Worm (Caenorhabditis elegans) whole organism, L1 larva: Measurements from ENCODE around the gene him-18.

ENCODE experiments used
- C04F5.9 ChIP-seq: sonication (generic microtip); optimal IDR thresholded peaks from 2 replicates; lab custom pipeline; 2016; ENCODE audit warnings: missing genetic modification characterization, missing compliant biosample characterization
- aha-1 ChIP-seq: fragments of 150-350 bp; optimal IDR thresholded peaks from 2 replicates; lab custom pipeline; 2014; ENCODE audit warnings: missing biosample characterization, missing genetic modification characterization
- alr-1 ChIP-seq: fragments of 200-800 bp; sonication (Bioruptor generic); optimal IDR thresholded peaks from 2 replicates; lab custom pipeline; 2018; ENCODE audit warnings: borderline replicate concordance, mild to moderate bottlenecking, missing genetic modification characterization, missing compliant biosample characterization
- ama-1 ChIP-seq: fragments of 150-350 bp; optimal IDR thresholded peaks from 2 replicates; lab custom pipeline; 2014
- blmp-1 ChIP-seq: fragments of 150-350 bp; optimal IDR thresholded peaks from 2 replicates; lab custom pipeline; 2014; ENCODE audit warnings: missing biosample characterization, missing genetic modification characterization
- ceh-63 ChIP-seq: fragments of 200-800 bp; sonication (Bioruptor generic); optimal IDR thresholded peaks from 2 replicates; lab custom pipeline; 2018; ENCODE audit warnings: mild to moderate bottlenecking, missing genetic modification characterization, missing compliant biosample characterization
- ceh-8 ChIP-seq: fragments of 200-800 bp; sonication (Bioruptor generic); optimal IDR thresholded peaks from 2 replicates; lab custom pipeline; 2018; ENCODE audit warnings: mild to moderate bottlenecking, missing genetic modification characterization, moderate library complexity, missing compliant biosample characterization
- ceh-82 ChIP-seq, 3 experiments: fragments of 150-350 bp in 1 of 3; sonication (generic microtip) in 2 of 3; optimal IDR thresholded peaks; 2 replicates each; lab custom pipeline; 2014 to 2017; ENCODE audit warnings: missing biosample characterization in 3 of 3, missing genetic modification characterization in 3 of 3
- ceh-88 ChIP-seq: fragments of 200-800 bp; sonication (Bioruptor generic); IDR thresholded peaks from 2 replicates; pipeline ENCODE4 v1.3.6; 2022; ENCODE audit warnings: missing genetic modification characterization, missing compliant biosample characterization
- ceh-90 ChIP-seq: sonication (generic microtip); optimal IDR thresholded peaks from 2 replicates; lab custom pipeline; 2016; ENCODE audit warnings: missing genetic modification characterization, missing compliant biosample characterization
- ces-1 ChIP-seq: fragments of 150-350 bp; optimal IDR thresholded peaks from 2 replicates; lab custom pipeline; 2014; ENCODE audit warnings: missing biosample characterization, missing genetic modification reagents, missing genetic modification characterization
- efl-1 ChIP-seq, 4 experiments: fragments of 150-350 bp; optimal IDR thresholded peaks in 3 of 4; peaks in 1 of 4; 1 replicate in 1 of 4; 2 replicates in 3 of 4; lab custom pipeline; 2014; ENCODE audit warnings: missing biosample characterization in 2 of 4, missing genetic modification characterization in 2 of 4, missing genetic modification reagents in 2 of 4
- efl-3 ChIP-seq: fragments of 200-800 bp; sonication (Bioruptor generic); optimal IDR thresholded peaks from 2 replicates; lab custom pipeline; 2018; ENCODE audit warnings: mild to moderate bottlenecking, missing genetic modification characterization, missing compliant biosample characterization
- egl-27 ChIP-seq, 2 experiments: fragments of 150-350 bp in 1 of 2; sonication (generic microtip); optimal IDR thresholded peaks; 3 replicates each; lab custom pipeline; 2017 to 2018; ENCODE audit warnings: missing biosample characterization in 2 of 2, missing genetic modification characterization in 2 of 2, missing genetic modification reagents in 2 of 2
- elt-2 ChIP-seq: sonication (generic microtip); optimal IDR thresholded peaks from 2 replicates; lab custom pipeline; 2016; ENCODE audit warnings: missing genetic modification characterization, mild to moderate bottlenecking, inconsistent platforms, missing compliant biosample characterization, missing genetic modification reagents
- fkh-8 ChIP-seq: sonication (generic microtip); optimal IDR thresholded peaks from 2 replicates; lab custom pipeline; 2016; ENCODE audit warnings: mild to moderate bottlenecking, missing genetic modification characterization, missing compliant biosample characterization
- fos-1 ChIP-seq: fragments of 150-350 bp; optimal IDR thresholded peaks from 2 replicates; lab custom pipeline; 2014; ENCODE audit warnings: missing biosample characterization, missing genetic modification characterization
- irx-1 ChIP-seq: sonication (generic microtip); optimal IDR thresholded peaks from 2 replicates; lab custom pipeline; 2016; ENCODE audit warnings: missing genetic modification characterization, missing compliant biosample characterization
- lin-14 ChIP-seq: fragments of 200-800 bp; sonication (Bioruptor generic); optimal IDR thresholded peaks from 2 replicates; lab custom pipeline; 2018; ENCODE audit warnings: mild to moderate bottlenecking, missing genetic modification characterization, moderate library complexity, missing compliant biosample characterization
- lin-15B ChIP-seq: fragments of 150-350 bp; sonication (generic microtip); optimal IDR thresholded peaks from 3 replicates; lab custom pipeline; 2014; ENCODE audit warnings: missing biosample characterization, missing genetic modification characterization
- lin-35 ChIP-seq, 2 experiments: fragments of 150-350 bp; optimal IDR thresholded peaks; 2 replicates each; lab custom pipeline; 2014; ENCODE audit warnings: missing biosample characterization in 2 of 2, missing genetic modification characterization in 2 of 2, missing genetic modification reagents in 2 of 2
- lin-39 ChIP-seq: fragments of 150-350 bp; optimal IDR thresholded peaks from 2 replicates; lab custom pipeline; 2014; ENCODE audit warnings: missing biosample characterization, missing genetic modification reagents, missing genetic modification characterization
- lir-3 ChIP-seq: sonication (generic microtip); optimal IDR thresholded peaks from 2 replicates; lab custom pipeline; 2016; ENCODE audit warnings: mild to moderate bottlenecking, missing genetic modification characterization, moderate library complexity, missing compliant biosample characterization; ENCODE audit not compliant: poor library complexity
- mdl-1 ChIP-seq, 2 experiments: fragments of 150-350 bp; optimal IDR thresholded peaks; 2 replicates each; lab custom pipeline; 2014 to 2017; ENCODE audit warnings: missing biosample characterization in 2 of 2, missing genetic modification characterization in 2 of 2, inconsistent platforms in 1 of 2
- mef-2 ChIP-seq: fragments of 150-350 bp; optimal IDR thresholded peaks from 2 replicates; lab custom pipeline; 2014; ENCODE audit warnings: missing biosample characterization, missing genetic modification characterization
- mep-1 ChIP-seq: fragments of 150-350 bp; optimal IDR thresholded peaks from 2 replicates; lab custom pipeline; 2014; ENCODE audit warnings: missing biosample characterization, missing genetic modification characterization
- nhr-19 ChIP-seq: fragments of 200-800 bp; sonication (Bioruptor generic); conservative IDR thresholded peaks from 2 replicates; pipeline ENCODE4 v1.3.6; 2022; ENCODE audit warnings: missing genetic modification characterization, missing compliant biosample characterization
- nhr-71 ChIP-seq: sonication (generic microtip); optimal IDR thresholded peaks from 2 replicates; lab custom pipeline; 2016; ENCODE audit warnings: mild to moderate bottlenecking, missing genetic modification characterization, moderate library complexity, missing compliant biosample characterization
- nhr-90 ChIP-seq: sonication (generic microtip); optimal IDR thresholded peaks from 2 replicates; lab custom pipeline; 2016; ENCODE audit warnings: mild to moderate bottlenecking, missing genetic modification characterization, missing compliant biosample characterization; ENCODE audit not compliant: poor library complexity
- pax-3 ChIP-seq: fragments of 200-800 bp; sonication (Bioruptor generic); optimal IDR thresholded peaks from 2 replicates; lab custom pipeline; 2018; ENCODE audit warnings: mild to moderate bottlenecking, missing genetic modification characterization, moderate library complexity, missing compliant biosample characterization
- pqm-1 ChIP-seq: sonication (generic microtip); optimal IDR thresholded peaks from 3 replicates; lab custom pipeline; 2017; ENCODE audit warnings: missing biosample characterization, missing genetic modification characterization
- skn-1 ChIP-seq: fragments of 150-350 bp; optimal IDR thresholded peaks from 2 replicates; lab custom pipeline; 2014; ENCODE audit warnings: missing biosample characterization, missing genetic modification characterization
- snpc-4 ChIP-seq: fragments of 150-350 bp; optimal IDR thresholded peaks from 2 replicates; lab custom pipeline; 2014; ENCODE audit warnings: missing biosample characterization, missing genetic modification characterization
- sox-4 ChIP-seq: sonication (generic microtip); optimal IDR thresholded peaks from 2 replicates; lab custom pipeline; 2016; ENCODE audit warnings: missing genetic modification characterization, missing compliant biosample characterization
- sptf-1 ChIP-seq: fragments of 150-350 bp; optimal IDR thresholded peaks from 2 replicates; lab custom pipeline; 2014; ENCODE audit warnings: missing biosample characterization, missing genetic modification characterization
- swsn-7 ChIP-seq: sonication (generic microtip); optimal IDR thresholded peaks from 2 replicates; lab custom pipeline; 2016; ENCODE audit warnings: missing genetic modification characterization, missing compliant biosample characterization
- tbx-2 ChIP-seq: sonication (generic microtip); optimal IDR thresholded peaks from 2 replicates; lab custom pipeline; 2016; ENCODE audit warnings: missing genetic modification characterization, missing compliant biosample characterization
- unc-130 ChIP-seq: fragments of 150-350 bp; optimal IDR thresholded peaks from 2 replicates; lab custom pipeline; 2017; ENCODE audit warnings: missing biosample characterization, missing genetic modification characterization, inconsistent platforms
- unc-86 ChIP-seq: sonication (generic microtip); optimal IDR thresholded peaks from 2 replicates; lab custom pipeline; 2016; ENCODE audit warnings: missing genetic modification characterization, missing compliant biosample characterization
- unc-98 ChIP-seq: fragments of 200-800 bp; sonication (Bioruptor generic); IDR thresholded peaks from 2 replicates; pipeline ENCODE4 v1.3.6; 2022; ENCODE audit warnings: missing genetic modification characterization, missing compliant biosample characterization
- vab-15 ChIP-seq: sonication (generic microtip); optimal IDR thresholded peaks from 2 replicates; lab custom pipeline; 2017; ENCODE audit warnings: missing genotype, mild to moderate bottlenecking, missing genetic modification characterization, missing compliant biosample characterization
- zip-4 ChIP-seq: fragments of 200-800 bp; sonication (Bioruptor generic); optimal IDR thresholded peaks from 2 replicates; lab custom pipeline; 2018; ENCODE audit warnings: mild to moderate bottlenecking, missing genetic modification characterization, moderate library complexity, missing compliant biosample characterization
- ztf-11 ChIP-seq, 2 experiments: sonication (generic microtip); optimal IDR thresholded peaks; 2 replicates each; lab custom pipeline; 2016 to 2017; ENCODE audit warnings: missing genetic modification characterization in 2 of 2, missing biosample characterization in 1 of 2, missing compliant biosample characterization in 1 of 2
- ztf-4 ChIP-seq: fragments of 150-350 bp; optimal IDR thresholded peaks from 2 replicates; lab custom pipeline; 2014; ENCODE audit warnings: missing biosample characterization, missing genetic modification characterization

him-18 gene

ce11 chrIII:4677466-4677865 lies 37.5 kb downstream of the him-18 start, which contains the start of gene srg-10:
srg-10 (plus strand) TSS chrIII:4677766.
- TF ChIP-seq ztf-11 (tag; optimal IDR thresholded peaks at IDR 0.05; lab: Kevin White, UChicago) = no peak
- no peak for TF ChIP-seq lir-3 (tag; lab: Kevin White, UChicago)
- no peak for TF ChIP-seq tbx-2
- no peak for TF ChIP-seq unc-130 (tag; lab: Kevin White, UChicago)
- no peak for TF ChIP-seq zip-4 (GFP tag; lab: Kevin White, UChicago)
- no peak for TF ChIP-seq fos-1
- no peak for TF ChIP-seq aha-1 (tag; lab: Kevin White, UChicago)
- no peak for TF ChIP-seq lin-39 (tag; lab: Kevin White, UChicago)
- no peak for TF ChIP-seq egl-27 (tag; optimal IDR thresholded peaks at IDR 0.05; lab: Kevin White, UChicago)
- TF ChIP-seq unc-98 (GFP tag; lab: Robert Waterston, UW) = no peak
- TF ChIP-seq ceh-90 (tag; lab: Kevin White, UChicago) = no peak
- TF ChIP-seq elt-2 (tag; lab: Kevin White, UChicago) = no peak
- TF ChIP-seq ama-1 (lab: Kevin White, UChicago) = no peak
- TF ChIP-seq vab-15 (tag; lab: Kevin White, UChicago) = no peak
- no peak for TF ChIP-seq nhr-71
- no peak for TF ChIP-seq mdl-1 (tag; optimal IDR thresholded peaks at IDR 0.05; lab: Kevin White, UChicago)
- TF ChIP-seq ztf-4 (tag; lab: Kevin White, UChicago) = no peak
- no peak for TF ChIP-seq blmp-1
- TF ChIP-seq, all 84 proteins: peak for 0

- TF ChIP-seq ceh-82 (tag; optimal IDR thresholded peaks at IDR 0.05; lab: Kevin White, UChicago) (no peak), efl-1 (optimal IDR thresholded peaks at IDR 0.05; lab: Kevin White, UChicago) (no peak), efl-1 (GFP tag; optimal IDR thresholded peaks at IDR 0.05 in 1 of 2; lab: Kevin White, UChicago) (no peak), C04F5.9 (tag; lab: Kevin White, UChicago) (no peak), egl-27 (tag; optimal IDR thresholded peaks at IDR 0.05; lab: Kevin White, UChicago) (no peak), irx-1 (tag; lab: Kevin White, UChicago) (no peak), nhr-19 (GFP tag; lab: Robert Waterston, UW) (no peak), snpc-4 (no peak), efl-3 (GFP tag; lab: Kevin White, UChicago) (no peak), ceh-63 (no peak), pax-3 (tag; lab: Kevin White, UChicago) (no peak), swsn-7 (no peak), mep-1 (tag; lab: Kevin White, UChicago) (no peak), nhr-71 (no peak), ztf-11 (tag; optimal IDR thresholded peaks at IDR 0.05; lab: Kevin White, UChicago) (no peak), nhr-90 (tag; lab: Kevin White, UChicago) (no peak), lin-15B (tag; lab: Kevin White, UChicago) (no peak), ces-1 (GFP tag; lab: Kevin White, UChicago) (no peak)
These were observed 43.0 kb downstream of the him-18 start, which contains the start of gene srg-13 for ce11 chrIII:4671949-4672348. srg-13 (plus strand) TSS chrIII:4672249.

DNA sequence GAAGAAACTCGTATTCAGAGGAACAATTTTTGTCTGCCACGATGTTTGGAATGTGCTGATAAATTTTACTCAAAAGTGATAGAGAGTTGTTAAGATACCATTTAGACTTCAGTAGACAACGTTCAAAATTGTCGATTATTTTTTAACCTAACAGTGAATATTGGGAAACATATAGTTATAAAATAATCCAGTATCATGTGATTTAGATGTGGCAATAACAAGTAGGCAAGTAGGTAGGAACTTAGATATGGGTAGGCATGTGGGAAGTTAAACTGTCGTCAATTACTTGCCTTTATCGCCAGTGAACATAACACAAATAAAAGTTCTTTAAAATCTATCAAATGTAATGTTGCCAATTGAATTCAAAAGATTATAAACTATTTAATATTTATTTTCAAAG lies 43.5 kb downstream of the him-18 start, which contains the start of gene T23F11.11:
T23F11.11 (minus strand) TSS at position 101 of the 400 bp plus-strand sequence.
- no peak for TF ChIP-seq unc-98 (GFP tag; lab: Robert Waterston, UW)
- TF ChIP-seq ceh-88 (GFP tag; lab: Robert Waterston, UW) = no peak
- no peak for TF ChIP-seq C04F5.9 (tag; lab: Kevin White, UChicago)
- no peak for TF ChIP-seq tbx-2
- no peak for TF ChIP-seq ceh-90 (tag; lab: Kevin White, UChicago)
- TF ChIP-seq egl-27 (tag; optimal IDR thresholded peaks at IDR 0.05; lab: Kevin White, UChicago) = no peak
- no peak for TF ChIP-seq fkh-8 (tag; lab: Kevin White, UChicago)
- no peak for TF ChIP-seq mef-2 (tag; lab: Kevin White, UChicago)
- TF ChIP-seq snpc-4 = no peak
- no peak for TF ChIP-seq skn-1
- no peak for TF ChIP-seq nhr-90 (tag; lab: Kevin White, UChicago)
- TF ChIP-seq, all 84 proteins: peak for 0

DNA sequence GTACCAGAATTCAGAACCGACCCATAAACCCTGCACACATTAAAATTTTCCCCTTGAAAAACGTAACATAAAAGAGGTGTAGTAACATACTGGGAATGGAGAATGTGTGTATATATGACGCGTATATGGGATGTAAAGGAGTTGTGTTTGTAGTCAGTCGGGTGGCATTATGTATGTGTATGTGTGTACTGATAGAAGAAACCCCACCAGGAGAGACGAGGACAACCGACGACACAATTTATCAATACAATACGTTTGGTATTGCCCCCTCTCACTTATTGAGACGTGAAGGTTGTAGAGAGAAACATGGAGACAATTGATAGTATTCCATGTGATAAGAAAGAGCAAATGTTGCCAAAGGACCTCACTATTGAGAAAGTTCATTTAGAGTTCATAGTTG lies 46.9 kb downstream of the him-18 start:
- peak in 1 of 2 experiments; percentile 20 for TF ChIP-seq lin-35 (GFP tag; optimal IDR thresholded peaks at IDR 0.05; lab: Kevin White, UChicago)
- TF ChIP-seq efl-1 (optimal IDR thresholded peaks at IDR 0.05; lab: Kevin White, UChicago) = no peak
- TF ChIP-seq efl-1 (GFP tag; optimal IDR thresholded peaks at IDR 0.05 in 1 of 2; lab: Kevin White, UChicago) = peak in 1 of 2 experiments; percentile 59
- TF ChIP-seq alr-1 = no peak
- peak; percentile 25 for TF ChIP-seq pqm-1 (tag; lab: Kevin White, UChicago)
- TF ChIP-seq sptf-1 (tag; lab: Kevin White, UChicago) = no peak
- TF ChIP-seq unc-86 = no peak
- peak; percentile 3 for TF ChIP-seq lin-14
- no peak for TF ChIP-seq sox-4 (tag; lab: Kevin White, UChicago)
- TF ChIP-seq elt-2 (tag; lab: Kevin White, UChicago) = peak; percentile 46
- no peak for TF ChIP-seq ceh-8 (GFP tag; lab: Kevin White, UChicago)
